Worm (Caenorhabditis elegans) whole organism, early embryonic: ENCODE data around the gene ZK84.1.

Experiments used
- F13C5.2 ChIP-seq: sonication (generic microtip); optimal IDR thresholded peaks from 2 replicates; lab custom pipeline; 2017; ENCODE audit warnings: mild to moderate bottlenecking, missing genetic modification characterization, inconsistent platforms, missing compliant biosample characterization
- aly-1 ChIP-seq: sonication (generic microtip); optimal IDR thresholded peaks from 2 replicates; lab custom pipeline; 2016; ENCODE audit warnings: missing genetic modification characterization, missing compliant biosample characterization
- ama-1 ChIP-seq: fragments of 150-350 bp; optimal IDR thresholded peaks from 2 replicates; lab custom pipeline; 2014
- ceh-13 ChIP-seq: fragments of 200-800 bp; sonication (Bioruptor generic); optimal IDR thresholded peaks from 2 replicates; lab custom pipeline; 2018; ENCODE audit warnings: mild to moderate bottlenecking, missing genetic modification characterization, missing compliant biosample characterization
- ceh-36 ChIP-seq: sonication (generic microtip); optimal IDR thresholded peaks from 2 replicates; lab custom pipeline; 2016; ENCODE audit warnings: missing genetic modification characterization, inconsistent platforms, missing compliant biosample characterization
- ets-7 ChIP-seq: sonication (generic microtip); optimal IDR thresholded peaks from 2 replicates; lab custom pipeline; 2016; ENCODE audit warnings: missing genotype, missing genetic modification characterization, missing compliant biosample characterization
- flt-1 ChIP-seq: fragments of 200-800 bp; sonication (Bioruptor generic); IDR thresholded peaks from 2 replicates; pipeline ENCODE4 v1.3.6; 2022; ENCODE audit warnings: missing genetic modification characterization, missing compliant biosample characterization
- hmbx-1 ChIP-seq: sonication (generic microtip); optimal IDR thresholded peaks from 2 replicates; lab custom pipeline; 2016; ENCODE audit warnings: mild to moderate bottlenecking, missing genetic modification characterization, missing compliant biosample characterization
- hmg-4 ChIP-seq: fragments of 200-800 bp; sonication (Bioruptor generic); optimal IDR thresholded peaks from 2 replicates; lab custom pipeline; 2018; ENCODE audit warnings: mild to moderate bottlenecking, missing genetic modification characterization, missing compliant biosample characterization
- pes-1 ChIP-seq: fragments of 200-800 bp; sonication (Bioruptor generic); IDR thresholded peaks from 2 replicates; pipeline ENCODE4 v1.3.6; 2022; ENCODE audit warnings: missing genetic modification reagents, missing genetic modification characterization, missing compliant biosample characterization
- scrt-1 ChIP-seq: fragments of 200-800 bp; sonication (Bioruptor generic); IDR thresholded peaks from 2 replicates; pipeline ENCODE4 v1.3.6; 2022; ENCODE audit warnings: missing genetic modification characterization, missing compliant biosample characterization
- sea-1 ChIP-seq: fragments of 200-800 bp; sonication (Bioruptor generic); conservative IDR thresholded peaks from 2 replicates; pipeline ENCODE4 v1.3.6; 2022; ENCODE audit warnings: missing genetic modification characterization, missing compliant biosample characterization
- tbx-37 ChIP-seq: fragments of 200-800 bp; sonication (Bioruptor generic); conservative IDR thresholded peaks from 2 replicates; pipeline ENCODE4 v1.3.6; 2022; ENCODE audit warnings: missing genetic modification reagents, missing genetic modification characterization, missing compliant biosample characterization
- tra-4 ChIP-seq: sonication (generic microtip); optimal IDR thresholded peaks from 2 replicates; lab custom pipeline; 2017; ENCODE audit warnings: missing genetic modification characterization, missing compliant biosample characterization

DNA sequence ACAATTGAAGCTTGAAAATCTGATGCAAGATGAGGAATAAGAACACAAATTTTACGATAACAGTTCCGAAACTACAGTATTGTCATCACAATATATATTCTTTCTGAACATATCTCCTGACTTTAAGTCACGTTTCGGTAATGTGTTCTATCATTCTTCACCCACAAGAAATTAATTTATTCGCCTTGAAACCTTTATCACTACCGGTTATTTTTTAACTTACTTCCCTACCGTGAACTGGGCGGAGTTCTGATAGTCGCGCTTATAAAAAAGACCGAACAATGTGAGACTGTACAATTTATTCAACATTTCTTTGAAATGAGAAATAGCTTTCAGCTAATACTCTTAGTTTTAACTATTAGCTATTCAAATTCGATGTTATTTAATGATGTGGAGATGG lies 9.9 kb upstream of the ZK84.1 start, which contains the start of gene ins-20:
- TF ChIP-seq ama-1 (no peak), flt-1 (GFP tag; lab: Robert Waterston, UW) (no peak), tbx-37 (GFP tag; lab: Robert Waterston, UW) (no peak), F13C5.2 (tag; lab: Kevin White, UChicago) (no peak), scrt-1 (no peak), pes-1 (GFP tag; lab: Robert Waterston, UW) (no peak), sea-1 (no peak), ceh-36 (tag; lab: Kevin White, UChicago) (no peak), ets-7 (no peak), hmg-4 (GFP tag; lab: Kevin White, UChicago) (no peak), hmbx-1 (tag; lab: Kevin White, UChicago) (no peak), aly-1 (tag; lab: Kevin White, UChicago) (no peak), tra-4 (no peak), ceh-13 (GFP tag; lab: Kevin White, UChicago) (no peak)
